Fruit fly (Drosophila melanogaster) whole organism, pupa: ENCODE data around the gene CG13010.

Experiments used
- CG10348 ChIP-seq: fragments of 200-800 bp; sonication (Bioruptor generic); IDR thresholded peaks from 2 replicates; pipeline ENCODE4 v1.3.6; 2022; ENCODE audit warnings: missing biosample characterization, missing genetic modification characterization
- CG12605 ChIP-seq: fragments of 200-800 bp; sonication (Bioruptor generic); IDR thresholded peaks from 2 replicates; pipeline ENCODE4 v1.3.6; 2022; ENCODE audit warnings: missing biosample characterization, missing genetic modification characterization
- CG13204 ChIP-seq: fragments of 200-800 bp; sonication (Bioruptor generic); optimal IDR thresholded peaks from 2 replicates; lab custom pipeline; 2018; ENCODE audit warnings: missing biosample characterization, mild to moderate bottlenecking, missing genetic modification characterization, moderate library complexity
- CG14655 ChIP-seq: fragments of 200-800 bp; sonication (Bioruptor generic); optimal IDR thresholded peaks from 3 replicates; lab custom pipeline; 2017; ENCODE audit warnings: mild to moderate bottlenecking, missing biosample characterization, missing genetic modification reagents, missing genetic modification characterization
- CG15710 ChIP-seq: fragments of 200-800 bp; sonication (Bioruptor generic); optimal IDR thresholded peaks from 2 replicates; lab custom pipeline; 2018; ENCODE audit warnings: missing biosample characterization, mild to moderate bottlenecking, missing genetic modification characterization, moderate library complexity
- CG17806 ChIP-seq: fragments of 200-800 bp; sonication (Bioruptor generic); optimal IDR thresholded peaks from 2 replicates; lab custom pipeline; 2018; ENCODE audit warnings: missing biosample characterization, mild to moderate bottlenecking, missing genetic modification characterization, moderate library complexity
- CG32121 ChIP-seq: fragments of 200-800 bp; sonication (Bioruptor generic); IDR thresholded peaks from 2 replicates; pipeline ENCODE4 v1.3.6; 2022; ENCODE audit warnings: missing biosample characterization, missing genetic modification characterization
- CG34367 ChIP-seq: fragments of 200-800 bp; sonication (Bioruptor generic); optimal IDR thresholded peaks from 2 replicates; lab custom pipeline; 2018; ENCODE audit warnings: missing biosample characterization, mild to moderate bottlenecking, missing genetic modification characterization
- CG4496 ChIP-seq: fragments of 200-800 bp; sonication (Bioruptor generic); IDR thresholded peaks from 3 replicates; pipeline ENCODE4 v1.3.6; 2022; ENCODE audit warnings: missing biosample characterization, missing genetic modification characterization
- CG8159 ChIP-seq: fragments of 200-800 bp; sonication (Bioruptor generic); optimal IDR thresholded peaks from 3 replicates; lab custom pipeline; 2018; ENCODE audit warnings: missing biosample characterization, mild to moderate bottlenecking, missing genetic modification characterization, moderate library complexity
- CG8301 ChIP-seq: fragments of 200-800 bp; sonication (Bioruptor generic); optimal IDR thresholded peaks from 2 replicates; lab custom pipeline; 2018; ENCODE audit warnings: missing biosample characterization, mild to moderate bottlenecking, missing genetic modification characterization
- CG9948 ChIP-seq: fragments of 200-800 bp; sonication (Bioruptor generic); optimal IDR thresholded peaks from 2 replicates; lab custom pipeline; 2018; ENCODE audit warnings: missing biosample characterization, mild to moderate bottlenecking, missing genetic modification characterization, moderate library complexity
- D1 ChIP-seq: fragments of 200-800 bp; sonication (Bioruptor generic); optimal IDR thresholded peaks from 2 replicates; lab custom pipeline; 2018; ENCODE audit warnings: missing biosample characterization, mild to moderate bottlenecking, missing genetic modification characterization, moderate library complexity
- EcR ChIP-seq: fragments of 200-800 bp; sonication (Bioruptor generic); optimal IDR thresholded peaks from 3 replicates; lab custom pipeline; 2019; ENCODE audit warnings: missing biosample characterization, missing genetic modification characterization, mild to moderate bottlenecking, moderate library complexity, missing genetic modification reagents
- Ets98B ChIP-seq: fragments of 200-800 bp; sonication (Bioruptor generic); IDR thresholded peaks from 2 replicates; pipeline ENCODE4 v1.3.6; 2022; ENCODE audit warnings: missing biosample characterization, missing genetic modification characterization
- Pif1A ChIP-seq: fragments of 200-800 bp; sonication (Bioruptor generic); optimal IDR thresholded peaks from 3 replicates; lab custom pipeline; 2016; ENCODE audit warnings: missing biosample characterization, missing genetic modification characterization
- Pif1B ChIP-seq: fragments of 200-800 bp; sonication (Bioruptor generic); optimal IDR thresholded peaks from 3 replicates; lab custom pipeline; 2016; ENCODE audit warnings: missing biosample characterization, missing genetic modification characterization
- Snoo ChIP-seq: fragments of 200-800 bp; sonication (Bioruptor generic); optimal IDR thresholded peaks from 3 replicates; lab custom pipeline; 2017; ENCODE audit warnings: missing biosample characterization, mild to moderate bottlenecking, missing genetic modification characterization, inconsistent platforms
- fd96Ca ChIP-seq: fragments of 200-800 bp; sonication (Bioruptor generic); IDR thresholded peaks from 3 replicates; pipeline ENCODE4 v1.3.6; 2022; ENCODE audit warnings: missing biosample characterization, missing genetic modification characterization
- gl ChIP-seq: fragments of 200-800 bp; sonication (Bioruptor generic); optimal IDR thresholded peaks from 2 replicates; lab custom pipeline; 2018; ENCODE audit warnings: missing biosample characterization, mild to moderate bottlenecking, missing genetic modification characterization
- rn ChIP-seq: fragments of 200-800 bp; sonication (Bioruptor generic); IDR thresholded peaks from 2 replicates; pipeline ENCODE4 v1.3.6; 2022; ENCODE audit warnings: missing biosample characterization, missing genetic modification characterization

The CG13010 gene

dm6 chrX:16670691-16671481 lies 7.9 kb downstream of the CG13010 start:
- TF ChIP-seq CG14655 (GFP tag; lab: Kevin White, UChicago) (peak; percentile 7), D1 (tag; lab: Kevin White, UChicago) (no peak), CG4496 (GFP tag; lab: Robert Waterston, UW) (peak; percentile 49; the same call in 1 of the 3 replicates), CG17806 (tag; lab: Kevin White, UChicago) (no peak), CG13204 (GFP tag; lab: Kevin White, UChicago) (peak; percentile 75)

- peak; percentile 5 for TF ChIP-seq Pif1A (GFP tag; lab: Kevin White, UChicago)
- no peak for TF ChIP-seq CG12605 (GFP tag; lab: Robert Waterston, UW)
These were observed 8.5 kb downstream of the CG13010 start for dm6 chrX:16670262-16670661.

- TF ChIP-seq Snoo (no peak), CG4496 (GFP tag; lab: Robert Waterston, UW) (0 out of 3 replicates have a peak, but pooled peaks have one; percentile 49)
These were observed 8.9 kb downstream of the CG13010 start for dm6 chrX:16669849-16670248.

dm6 chrX:16664405-16665064 lies 14.2 kb downstream of the CG13010 start, which contains the start of gene CG15865:
Gene CG15865, minus strand, starts transcription at chrX:16664455.
- TF ChIP-seq CG17806 (tag; lab: Kevin White, UChicago) = no peak
- peak; percentile 7 for TF ChIP-seq CG8159 (tag; lab: Kevin White, UChicago)
- peak; percentile 17 for TF ChIP-seq CG15710 (tag; lab: Kevin White, UChicago)
- TF ChIP-seq CG4496 (GFP tag; lab: Robert Waterston, UW) = no peak
- TF ChIP-seq, all 21 proteins: peak for 2

dm6 chrX:16660632-16661031 lies 18.1 kb downstream of the CG13010 start:
- TF ChIP-seq CG32121 (GFP tag; lab: Robert Waterston, UW) = no peak
- TF ChIP-seq EcR (GFP tag; lab: Kevin White, UChicago) = no peak
- no peak for TF ChIP-seq CG12605 (GFP tag; lab: Robert Waterston, UW)
- TF ChIP-seq CG17806 (tag; lab: Kevin White, UChicago) = no peak
- TF ChIP-seq Pif1A (GFP tag; lab: Kevin White, UChicago) = no peak
- no peak for TF ChIP-seq Pif1B (GFP tag; lab: Kevin White, UChicago)
- no peak for TF ChIP-seq gl (tag; lab: Kevin White, UChicago)
- no peak for TF ChIP-seq CG8159 (tag; lab: Kevin White, UChicago)
- no peak for TF ChIP-seq CG34367 (tag; lab: Kevin White, UChicago)
- TF ChIP-seq Snoo = no peak
- no peak for TF ChIP-seq CG10348 (GFP tag; lab: Robert Waterston, UW)
- no peak for TF ChIP-seq CG4496 (GFP tag; lab: Robert Waterston, UW)
- no peak for TF ChIP-seq fd96Ca
- no peak for TF ChIP-seq D1 (tag; lab: Kevin White, UChicago)
- TF ChIP-seq Ets98B (GFP tag; lab: Robert Waterston, UW) = no peak
- TF ChIP-seq CG8301 (tag; lab: Kevin White, UChicago) = no peak
- TF ChIP-seq rn (GFP tag; lab: Robert Waterston, UW) = no peak
- TF ChIP-seq CG13204 (GFP tag; lab: Kevin White, UChicago) = no peak
- TF ChIP-seq CG14655 (GFP tag; lab: Kevin White, UChicago) = no peak
- TF ChIP-seq CG9948 = no peak
- TF ChIP-seq, all 21 proteins: peak for 0

- TF ChIP-seq CG13204 (GFP tag; lab: Kevin White, UChicago) (peak; percentile 90), CG34367 (tag; lab: Kevin White, UChicago) (no peak), Snoo (peak; percentile 27), EcR (GFP tag; lab: Kevin White, UChicago) (peak; percentile 34), CG8159 (tag; lab: Kevin White, UChicago) (no peak), Ets98B (GFP tag; lab: Robert Waterston, UW) (0 out of 2 replicates have a peak, but pooled peaks have one; percentile 16)
These were observed 23.0 kb downstream of the CG13010 start for dm6 chrX:16655724-16656235.

dm6 chrX:16654931-16655409 lies 23.8 kb downstream of the CG13010 start, which contains the start of the genes Nemp and r:
Gene Nemp, minus strand, starts transcription at chrX:16655015.
Gene r, plus strand, starts transcription at chrX:16655359.
- TF ChIP-seq CG9948 = no peak
- no peak for TF ChIP-seq CG8301 (tag; lab: Kevin White, UChicago)
- no peak for TF ChIP-seq CG14655 (GFP tag; lab: Kevin White, UChicago)
